Fruit fly (Drosophila melanogaster): Measurements from ENCODE around the gene Msp300.
A peak's percentile ranks its signal among the peaks of the same experiment; 100 is the strongest.

Msp300 gene

dm6 chr2L:5060952-5061478, 39.7 kb upstream of the Msp300 start (continued):
- TF ChIP-seq H2.0 (GFP tag; IDR thresholded peaks at IDR 0.05) (peak; percentile 49; the same call in 1 of the 2 replicates), Pdp1 (GFP tag; optimal IDR thresholded peaks at IDR 0.05) (peak; percentile 59 to 85), chinmo (GFP tag; IDR thresholded peaks at IDR 0.05; ENCODE audit: partially characterized antibody) (no peak), Nf-YA (GFP tag; IDR thresholded peaks at IDR 0.05) (no peak), CG8359 (GFP tag; optimal IDR thresholded peaks at IDR 0.05; ENCODE audit: borderline replicate concordance) (peak; percentile 15), gfzf (GFP tag; optimal IDR thresholded peaks at IDR 0.05) (no peak), chm (GFP tag; IDR thresholded peaks at IDR 0.05) (no peak), pzg (GFP tag; optimal IDR thresholded peaks at IDR 0.05) (no peak), slou (GFP tag; optimal IDR thresholded peaks at IDR 0.05) (peak; percentile 43), CG6765 (GFP tag; optimal IDR thresholded peaks at IDR 0.05) (peak; percentile 74), psq (GFP tag; optimal IDR thresholded peaks at IDR 0.05) (no peak), Elba2 (GFP tag; optimal IDR thresholded peaks at IDR 0.05) (no peak), CG18764 (GFP tag; optimal IDR thresholded peaks at IDR 0.05) (peak; percentile 11), C15 (GFP tag; IDR thresholded peaks at IDR 0.05) (peak; percentile 55; the same call in 1 of the 3 replicates), al (GFP tag; IDR thresholded peaks at IDR 0.05) (no peak; the same call in 1 of the 2 replicates), mirr (GFP tag; optimal IDR thresholded peaks at IDR 0.05) (peak; percentile 69), B-H2 (GFP tag; optimal IDR thresholded peaks at IDR 0.05) (peak; percentile 46), NC2α (GFP tag; optimal IDR thresholded peaks at IDR 0.05) (no peak), ro (GFP tag; IDR thresholded peaks at IDR 0.05) (no peak), pfk (GFP tag; optimal IDR thresholded peaks at IDR 0.05) (no peak), CG12391 (tag; optimal IDR thresholded peaks at IDR 0.05) (peak; percentile 65), D19A (tag; optimal IDR thresholded peaks at IDR 0.05) (peak; percentile 24), CG7357 (GFP tag; IDR thresholded peaks at IDR 0.05) (0 out of 3 replicates have a peak, but pooled peaks have one; percentile 33), sug (tag; optimal IDR thresholded peaks at IDR 0.05) (peak; percentile 77), Meics (GFP tag; optimal IDR thresholded peaks at IDR 0.05) (peak; percentile 74), run (tag; optimal IDR thresholded peaks at IDR 0.05) (peak; percentile 36), Ada2b (GFP tag; IDR thresholded peaks at IDR 0.05) (peak; percentile 66), ERR (GFP tag; optimal IDR thresholded peaks at IDR 0.05) (peak; percentile 47), CG2116 (GFP tag; optimal IDR thresholded peaks at IDR 0.05) (no peak), Ets65A (GFP tag) (peak; percentile 88), CG18262 (tag; optimal IDR thresholded peaks at IDR 0.05) (peak; percentile 45), fd64A (GFP tag; optimal IDR thresholded peaks at IDR 0.05) (no peak), CG6854 (GFP tag; optimal IDR thresholded peaks at IDR 0.05) (peak; percentile 55), pum (GFP tag; optimal IDR thresholded peaks at IDR 0.05) (peak; percentile 80), CG6683 (GFP tag; optimal IDR thresholded peaks at IDR 0.05) (peak; percentile 61), lilli (GFP tag; optimal IDR thresholded peaks at IDR 0.05) (peak; percentile 88), CG33557 (GFP tag; optimal IDR thresholded peaks at IDR 0.05) (no peak), CG4282 (GFP tag; optimal IDR thresholded peaks at IDR 0.05) (no peak), btn (GFP tag; optimal IDR thresholded peaks at IDR 0.05) (no peak), CG33213 (GFP tag; optimal IDR thresholded peaks at IDR 0.05) (peak; percentile 28), vnd (GFP tag; IDR thresholded peaks at IDR 0.05; ENCODE audit: partially characterized antibody) (no peak), CG14860 (GFP tag; IDR thresholded peaks at IDR 0.05; ENCODE audit: partially characterized antibody) (no peak), shn (GFP tag; optimal IDR thresholded peaks at IDR 0.05) (peak; percentile 5), ranshi (GFP tag; IDR thresholded peaks at IDR 0.05) (peak; percentile 70), CG2875 (GFP tag; optimal IDR thresholded peaks at IDR 0.05) (peak; percentile 40), CG18476 (GFP tag; optimal IDR thresholded peaks at IDR 0.05) (peak; percentile 19), Dip2 (GFP tag; IDR thresholded peaks at IDR 0.05) (no peak), gt (GFP tag; IDR thresholded peaks at IDR 0.05) (no peak), Eip74EF (GFP tag; optimal IDR thresholded peaks at IDR 0.05) (peak in 1 of 2 experiments; percentile 53), grn (GFP tag; optimal IDR thresholded peaks at IDR 0.05) (peak; percentile 24)

Data from whole organism, embryonic.